Worm (Caenorhabditis elegans): ENCODE measurements around the gene W04D12.1.
A peak's percentile ranks its signal among the peaks of the same experiment; 100 is the strongest.

The W04D12.1 gene

ce11 chrIII:5853240-5853639 lies 16.5 kb downstream of the W04D12.1 start, which contains the start of gene ddx-23 (continued):
- no peak for TF ChIP-seq sox-4 (tag; optimal IDR thresholded peaks at IDR 0.05)
- TF ChIP-seq efl-3 (GFP tag; optimal IDR thresholded peaks at IDR 0.05): no peak
- peak; percentile 10 for TF ChIP-seq lin-13 (GFP tag; optimal IDR thresholded peaks at IDR 0.05)
- TF ChIP-seq lsy-2 (tag; optimal IDR thresholded peaks at IDR 0.05): peak in 1 of 2 experiments; percentile 17
- TF ChIP-seq ceh-63 (GFP tag; optimal IDR thresholded peaks at IDR 0.05): no peak
- no peak for TF ChIP-seq unc-98 (GFP tag; IDR thresholded peaks at IDR 0.05)
- no peak for TF ChIP-seq unc-30 (tag; optimal IDR thresholded peaks at IDR 0.05)
- TF ChIP-seq ztf-4 (tag; optimal IDR thresholded peaks at IDR 0.05): peak; percentile 45
- TF ChIP-seq ztf-11 (tag; optimal IDR thresholded peaks at IDR 0.05): peak in 1 of 2 experiments; percentile 46
- TF ChIP-seq nhr-77 (tag; optimal IDR thresholded peaks at IDR 0.05): no peak
- peak; percentile 75 for TF ChIP-seq ama-1 (optimal IDR thresholded peaks at IDR 0.05)
- peak; percentile 55 for TF ChIP-seq nhr-47 (tag; optimal IDR thresholded peaks at IDR 0.05)
- no peak for TF ChIP-seq F16B12.6 (tag; optimal IDR thresholded peaks at IDR 0.05)
- TF ChIP-seq ceh-82 (tag; optimal IDR thresholded peaks at IDR 0.05): no peak
- TF ChIP-seq Y116A8C.19 (tag; optimal IDR thresholded peaks at IDR 0.05; ENCODE audit: borderline replicate concordance): no peak
- no peak for TF ChIP-seq elt-3 (tag; optimal IDR thresholded peaks at IDR 0.05)
- no peak for TF ChIP-seq nhr-76 (tag; optimal IDR thresholded peaks at IDR 0.05)
- no peak for TF ChIP-seq snpc-4 (tag; optimal IDR thresholded peaks at IDR 0.05)
- no peak for TF ChIP-seq vab-15 (tag; optimal IDR thresholded peaks at IDR 0.05)
- TF ChIP-seq nhr-28 (tag; optimal IDR thresholded peaks at IDR 0.05): no peak
- TF ChIP-seq fos-1 (tag; optimal IDR thresholded peaks at IDR 0.05): no peak
- TF ChIP-seq alr-1 (tag; optimal IDR thresholded peaks at IDR 0.05; ENCODE audit: borderline replicate concordance): no peak
- TF ChIP-seq fkh-10 (GFP tag; optimal IDR thresholded peaks at IDR 0.05): no peak
- TF ChIP-seq sup-37 (GFP tag; optimal IDR thresholded peaks at IDR 0.05): no peak
- peak; percentile 61 to 84 for TF ChIP-seq lin-35 (GFP tag; optimal IDR thresholded peaks at IDR 0.05)
- TF ChIP-seq mep-1 (tag; optimal IDR thresholded peaks at IDR 0.05): peak; percentile 29
- TF ChIP-seq hlh-4 (tag; optimal IDR thresholded peaks at IDR 0.05): no peak
- TF ChIP-seq sptf-1 (tag; optimal IDR thresholded peaks at IDR 0.05): no peak
- TF ChIP-seq unc-130 (tag; optimal IDR thresholded peaks at IDR 0.05): no peak
- no peak for TF ChIP-seq pag-3 (tag; optimal IDR thresholded peaks at IDR 0.05; ENCODE audit: borderline replicate concordance, insufficient read depth)
- 0 out of 2 replicates have a peak, but pooled peaks have one; percentile 6 for TF ChIP-seq mab-9 (GFP tag; IDR thresholded peaks at IDR 0.05)
- TF ChIP-seq fkh-8 (tag; optimal IDR thresholded peaks at IDR 0.05): no peak
- TF ChIP-seq aha-1 (tag; optimal IDR thresholded peaks at IDR 0.05): no peak
- peak; percentile 70 for TF ChIP-seq aly-2 (tag; optimal IDR thresholded peaks at IDR 0.05)
- no peak for TF ChIP-seq zip-4 (GFP tag; optimal IDR thresholded peaks at IDR 0.05)
- no peak for TF ChIP-seq nhr-90 (tag; optimal IDR thresholded peaks at IDR 0.05; ENCODE audit: poor library complexity)
- TF ChIP-seq tbx-2 (tag; optimal IDR thresholded peaks at IDR 0.05): no peak
- TF ChIP-seq ets-5 (GFP tag; IDR thresholded peaks at IDR 0.05): no peak
- peak; percentile 16 for TF ChIP-seq xbp-1 (tag; optimal IDR thresholded peaks at IDR 0.05)
- TF ChIP-seq mef-2 (tag; optimal IDR thresholded peaks at IDR 0.05): no peak

ce11 chrIII:5855637-5856179 lies 19.0 kb downstream of the W04D12.1 start, which contains the start of the genes cct-6 and alh-9:
cct-6 (minus strand) TSS chrIII:5855687.
alh-9 (plus strand) TSS chrIII:5856018.
- TF ChIP-seq C34B4.2 (tag; optimal IDR thresholded peaks at IDR 0.05) (no peak), swsn-7 (tag; optimal IDR thresholded peaks at IDR 0.05) (peak; percentile 75), unc-62 (GFP tag; optimal IDR thresholded peaks at IDR 0.05) (no peak), ets-5 (GFP tag; IDR thresholded peaks at IDR 0.05) (no peak), skn-1 (tag; optimal IDR thresholded peaks at IDR 0.05) (peak; percentile 84), blmp-1 (tag; optimal IDR thresholded peaks at IDR 0.05) (peak; percentile 87), aly-2 (tag; optimal IDR thresholded peaks at IDR 0.05) (peak; percentile 15), unc-98 (GFP tag; IDR thresholded peaks at IDR 0.05) (no peak), nhr-20 (tag; optimal IDR thresholded peaks at IDR 0.05) (peak; percentile 84), lsy-2 (tag; optimal IDR thresholded peaks at IDR 0.05) (peak; percentile 86 to 95), xbp-1 (tag; optimal IDR thresholded peaks at IDR 0.05) (peak; percentile 81), jun-1 (tag; optimal IDR thresholded peaks at IDR 0.05) (peak; percentile 65), tlp-1 (tag; optimal IDR thresholded peaks at IDR 0.05) (no peak), sup-37 (GFP tag; optimal IDR thresholded peaks at IDR 0.05) (no peak), pqm-1 (tag; optimal IDR thresholded peaks at IDR 0.05) (no peak), ceh-63 (GFP tag; optimal IDR thresholded peaks at IDR 0.05) (no peak), pag-3 (tag; optimal IDR thresholded peaks at IDR 0.05; ENCODE audit: borderline replicate concordance, insufficient read depth) (no peak), nhr-77 (tag; optimal IDR thresholded peaks at IDR 0.05) (peak; percentile 76), ces-1 (GFP tag; optimal IDR thresholded peaks at IDR 0.05) (no peak), lin-35 (GFP tag; optimal IDR thresholded peaks at IDR 0.05) (peak; percentile 98), fkh-8 (tag; optimal IDR thresholded peaks at IDR 0.05) (peak; percentile 75), ztf-11 (tag; optimal IDR thresholded peaks at IDR 0.05) (peak in 1 of 2 experiments; percentile 8), lin-39 (tag; optimal IDR thresholded peaks at IDR 0.05) (peak; percentile 33), nhr-12 (tag; optimal IDR thresholded peaks at IDR 0.05) (no peak), lin-13 (GFP tag; optimal IDR thresholded peaks at IDR 0.05) (peak; percentile 83)
